Worm (Caenorhabditis elegans): Measurements from ENCODE around the gene F01G10.4.

Gene F01G10.4

ce11 chrIV:10269137-10269933 is 37.0 kb upstream of the F01G10.4 start, which contains the start of the genes nspd-7 and Y43C5A.2:
Gene nspd-7 (minus strand): TSS chrIV:10269187.
Gene Y43C5A.2 (plus strand): TSS chrIV:10269883.
- no peak for TF ChIP-seq pes-1 (GFP tag; IDR thresholded peaks at IDR 0.05)
- TF ChIP-seq sea-1 (GFP tag; conservative IDR thresholded peaks at IDR 0.05), result no peak
- TF ChIP-seq tbx-37 (GFP tag; conservative IDR thresholded peaks at IDR 0.05), result no peak
- no peak for TF ChIP-seq flt-1 (GFP tag; IDR thresholded peaks at IDR 0.05)
- TF ChIP-seq hnd-1 (tag; optimal IDR thresholded peaks at IDR 0.05), result no peak
- TF ChIP-seq scrt-1 (GFP tag; IDR thresholded peaks at IDR 0.05), result no peak
- TF ChIP-seq ama-1 (optimal IDR thresholded peaks at IDR 0.05), result no peak
- TF ChIP-seq aly-1 (tag; optimal IDR thresholded peaks at IDR 0.05), result no peak
- no peak for TF ChIP-seq F13C5.2 (tag; optimal IDR thresholded peaks at IDR 0.05)
- no peak for TF ChIP-seq tra-4 (tag; optimal IDR thresholded peaks at IDR 0.05)
- no peak for TF ChIP-seq tbx-11 (GFP tag; IDR thresholded peaks at IDR 0.05)
- no peak for TF ChIP-seq hmg-4 (GFP tag; optimal IDR thresholded peaks at IDR 0.05)
- no peak for TF ChIP-seq ceh-36 (tag; optimal IDR thresholded peaks at IDR 0.05)
- TF ChIP-seq hmbx-1 (tag; optimal IDR thresholded peaks at IDR 0.05), result no peak
- TF ChIP-seq ets-7 (tag; optimal IDR thresholded peaks at IDR 0.05), result no peak
- no peak for TF ChIP-seq ceh-13 (GFP tag; optimal IDR thresholded peaks at IDR 0.05)
- no peak for TF ChIP-seq B0310.2 (tag; optimal IDR thresholded peaks at IDR 0.05)

ce11 chrIV:10262882-10263281 is 30.5 kb upstream of the F01G10.4 start:
- TF ChIP-seq flt-1 (GFP tag; IDR thresholded peaks at IDR 0.05), result 0 out of 2 replicates have a peak, but pooled peaks have one; percentile 27

DNA sequence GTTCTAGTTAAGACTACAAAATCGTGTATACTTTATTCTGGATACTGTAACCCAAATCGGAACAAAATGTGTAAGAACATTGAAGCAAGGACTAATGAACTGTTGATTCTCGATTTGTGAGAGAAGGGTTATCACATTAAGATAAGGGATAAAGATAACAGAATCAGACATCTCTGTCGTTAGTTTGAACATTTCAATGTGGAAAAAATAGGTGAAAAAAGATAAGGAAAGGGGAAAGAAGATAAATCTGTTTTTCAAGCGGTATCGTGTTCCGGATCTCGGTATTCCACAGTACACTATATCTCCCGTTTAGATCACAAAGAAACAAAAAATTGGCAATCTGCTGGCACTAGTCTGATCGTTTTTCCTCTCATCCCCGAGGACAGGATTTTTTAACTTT is 28.7 kb upstream of the F01G10.4 start:
- TF ChIP-seq hmg-4 (GFP tag; optimal IDR thresholded peaks at IDR 0.05), result no peak
- TF ChIP-seq F13C5.2 (tag; optimal IDR thresholded peaks at IDR 0.05), result no peak

ce11 chrIV:10259557-10259956 is 27.2 kb upstream of the F01G10.4 start, which contains the start of gene F01G10.9:
Gene F01G10.9 (minus strand): TSS chrIV:10259657.
- no peak for TF ChIP-seq flt-1 (GFP tag; IDR thresholded peaks at IDR 0.05)
- no peak for TF ChIP-seq hnd-1 (tag; optimal IDR thresholded peaks at IDR 0.05)
- no peak for TF ChIP-seq B0310.2 (tag; optimal IDR thresholded peaks at IDR 0.05)
- no peak for TF ChIP-seq sea-1 (GFP tag; conservative IDR thresholded peaks at IDR 0.05)
- TF ChIP-seq F13C5.2 (tag; optimal IDR thresholded peaks at IDR 0.05), result no peak
- TF ChIP-seq tbx-37 (GFP tag; conservative IDR thresholded peaks at IDR 0.05), result no peak
- TF ChIP-seq ets-7 (tag; optimal IDR thresholded peaks at IDR 0.05), result no peak
- no peak for TF ChIP-seq hmbx-1 (tag; optimal IDR thresholded peaks at IDR 0.05)
- no peak for TF ChIP-seq hmg-4 (GFP tag; optimal IDR thresholded peaks at IDR 0.05)
- no peak for TF ChIP-seq tbx-11 (GFP tag; IDR thresholded peaks at IDR 0.05)
- no peak for TF ChIP-seq ceh-13 (GFP tag; optimal IDR thresholded peaks at IDR 0.05)
- no peak for TF ChIP-seq ama-1 (optimal IDR thresholded peaks at IDR 0.05)
- TF ChIP-seq aly-1 (tag; optimal IDR thresholded peaks at IDR 0.05), result no peak
- no peak for TF ChIP-seq scrt-1 (GFP tag; IDR thresholded peaks at IDR 0.05)
- TF ChIP-seq pes-1 (GFP tag; IDR thresholded peaks at IDR 0.05), result no peak
- no peak for TF ChIP-seq ceh-36 (tag; optimal IDR thresholded peaks at IDR 0.05)
- TF ChIP-seq tra-4 (tag; optimal IDR thresholded peaks at IDR 0.05), result no peak

- no peak for TF ChIP-seq ceh-36 (tag; optimal IDR thresholded peaks at IDR 0.05)
- TF ChIP-seq tra-4 (tag; optimal IDR thresholded peaks at IDR 0.05), result no peak
Observed at ce11 chrIV:10252886-10253639, 20.7 kb upstream of the F01G10.4 start.

DNA sequence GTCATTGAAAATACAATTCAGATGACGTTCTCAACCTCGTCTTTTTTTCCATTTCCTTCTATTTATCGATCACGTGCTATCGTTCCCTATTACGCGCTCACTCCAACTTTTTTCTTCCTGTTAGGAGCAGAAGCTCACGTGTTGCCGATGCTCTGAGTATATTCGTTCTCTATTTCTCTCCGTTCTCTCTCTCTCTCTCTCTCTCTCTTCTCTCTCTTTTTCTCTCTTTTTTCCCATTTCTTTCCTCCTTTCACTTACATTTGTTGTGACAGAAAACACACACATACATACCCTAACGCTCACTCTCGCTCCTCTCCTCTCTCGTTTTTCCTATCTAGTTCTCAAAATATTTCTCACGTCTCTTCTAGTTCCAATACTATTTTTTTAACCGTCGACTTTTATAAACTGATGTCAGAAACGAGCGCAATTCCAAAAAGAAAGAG is 20.0 kb upstream of the F01G10.4 start:
- no peak for TF ChIP-seq ets-7 (tag; optimal IDR thresholded peaks at IDR 0.05)
- no peak for TF ChIP-seq scrt-1 (GFP tag; IDR thresholded peaks at IDR 0.05)
- no peak for TF ChIP-seq tra-4 (tag; optimal IDR thresholded peaks at IDR 0.05)
- no peak for TF ChIP-seq ama-1 (optimal IDR thresholded peaks at IDR 0.05)
- TF ChIP-seq tbx-37 (GFP tag; conservative IDR thresholded peaks at IDR 0.05), result no peak
- TF ChIP-seq tbx-11 (GFP tag; IDR thresholded peaks at IDR 0.05), result no peak
- TF ChIP-seq hmbx-1 (tag; optimal IDR thresholded peaks at IDR 0.05), result no peak
- no peak for TF ChIP-seq F13C5.2 (tag; optimal IDR thresholded peaks at IDR 0.05)
- TF ChIP-seq sea-1 (GFP tag; conservative IDR thresholded peaks at IDR 0.05), result no peak
- no peak for TF ChIP-seq hmg-4 (GFP tag; optimal IDR thresholded peaks at IDR 0.05)

- TF ChIP-seq ets-7 (tag; optimal IDR thresholded peaks at IDR 0.05) (no peak), pes-1 (GFP tag; IDR thresholded peaks at IDR 0.05) (no peak), ama-1 (optimal IDR thresholded peaks at IDR 0.05) (no peak), tra-4 (tag; optimal IDR thresholded peaks at IDR 0.05) (no peak), hmg-4 (GFP tag; optimal IDR thresholded peaks at IDR 0.05) (no peak), flt-1 (GFP tag; IDR thresholded peaks at IDR 0.05) (no peak), B0310.2 (tag; optimal IDR thresholded peaks at IDR 0.05) (no peak), ceh-13 (GFP tag; optimal IDR thresholded peaks at IDR 0.05) (no peak), tbx-37 (GFP tag; conservative IDR thresholded peaks at IDR 0.05) (no peak), ceh-36 (tag; optimal IDR thresholded peaks at IDR 0.05) (no peak), hmbx-1 (tag; optimal IDR thresholded peaks at IDR 0.05) (no peak), hnd-1 (tag; optimal IDR thresholded peaks at IDR 0.05) (no peak), aly-1 (tag; optimal IDR thresholded peaks at IDR 0.05) (no peak), sea-1 (GFP tag; conservative IDR thresholded peaks at IDR 0.05) (no peak)
Observed at ce11 chrIV:10251764-10252163, 19.4 kb upstream of the F01G10.4 start.
